Worm (Caenorhabditis elegans) whole organism, L3 larva: ENCODE data around the gene Y116A8C.468.

Source experiments
- R02D3.7 ChIP-seq: fragments of 150-350 bp; optimal IDR thresholded peaks from 2 replicates; lab custom pipeline; 2014; ENCODE audit warnings: missing biosample characterization, missing genetic modification characterization
- ZK546.5 ChIP-seq: sonication (generic microtip); optimal IDR thresholded peaks from 2 replicates; lab custom pipeline; 2017; ENCODE audit warnings: missing biosample characterization, missing genetic modification characterization
- aly-2 ChIP-seq: fragments of 150-350 bp; optimal IDR thresholded peaks from 2 replicates; lab custom pipeline; 2014; ENCODE audit warnings: missing biosample characterization, missing genetic modification characterization
- ama-1 ChIP-seq: fragments of 150-350 bp; optimal IDR thresholded peaks from 2 replicates; lab custom pipeline; 2018
- ceh-82 ChIP-seq: fragments of 150-350 bp; optimal IDR thresholded peaks from 2 replicates; lab custom pipeline; 2014; ENCODE audit warnings: missing biosample characterization, missing genetic modification characterization
- elt-2 ChIP-seq: sonication (generic microtip); optimal IDR thresholded peaks from 2 replicates; lab custom pipeline; 2016; ENCODE audit warnings: missing genetic modification reagents, mild to moderate bottlenecking, missing genetic modification characterization, missing compliant biosample characterization
- fkh-10 ChIP-seq: sonication (generic microtip); optimal IDR thresholded peaks from 2 replicates; lab custom pipeline; 2017; ENCODE audit warnings: missing biosample characterization, missing genetic modification reagents, missing genetic modification characterization
- fkh-2 ChIP-seq: fragments of 150-350 bp; optimal IDR thresholded peaks from 2 replicates; lab custom pipeline; 2014; ENCODE audit warnings: missing biosample characterization, missing genetic modification reagents, missing genetic modification characterization
- nfya-1 ChIP-seq: sonication (generic microtip); optimal IDR thresholded peaks from 2 replicates; lab custom pipeline; 2017; ENCODE audit warnings: missing genetic modification characterization, mild to moderate bottlenecking, missing compliant biosample characterization, antibody characterized with exemption, moderate library complexity; ENCODE audit not compliant: insufficient read depth
- nhr-25 ChIP-seq: sonication (generic microtip); optimal IDR thresholded peaks from 2 replicates; lab custom pipeline; 2017; ENCODE audit warnings: missing biosample characterization, missing genetic modification characterization
- nhr-43 ChIP-seq: sonication (generic microtip); optimal IDR thresholded peaks from 2 replicates; lab custom pipeline; 2016; ENCODE audit warnings: mild to moderate bottlenecking, missing genetic modification characterization, missing compliant biosample characterization; ENCODE audit not compliant: poor library complexity, severe bottlenecking
- nhr-76 ChIP-seq: fragments of 150-350 bp; sonication (generic microtip); optimal IDR thresholded peaks from 5 replicates; lab custom pipeline; 2014; ENCODE audit warnings: missing biosample characterization, missing genetic modification characterization
- nhr-77 ChIP-seq: fragments of 150-350 bp; optimal IDR thresholded peaks from 2 replicates; lab custom pipeline; 2014; ENCODE audit warnings: missing biosample characterization, missing genetic modification characterization
- zag-1 ChIP-seq: fragments of 150-350 bp; optimal IDR thresholded peaks from 2 replicates; lab custom pipeline; 2014; ENCODE audit warnings: missing biosample characterization, missing genetic modification characterization

DNA sequence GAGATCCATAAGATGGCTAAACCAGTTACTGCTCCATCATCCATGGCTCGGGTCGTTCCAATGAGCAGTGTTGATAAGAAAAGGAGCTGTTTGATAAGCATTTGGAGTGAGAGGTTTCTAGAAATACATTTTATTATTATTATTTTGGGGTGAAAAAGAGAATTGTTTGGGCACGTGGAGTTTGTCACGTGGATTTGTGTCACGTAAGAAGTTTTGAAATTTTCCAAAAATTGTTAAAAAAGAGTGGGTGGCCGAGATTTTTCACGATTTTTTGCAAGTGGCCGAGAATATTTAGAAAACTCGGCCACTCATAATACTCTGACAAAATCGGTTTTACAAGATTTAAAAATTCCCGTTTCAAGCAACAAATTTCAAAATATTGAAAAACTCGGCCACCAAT is 49.3 kb upstream of the Y116A8C.468 start, which contains the start of gene T06A10.106:
- TF ChIP-seq aly-2 (no peak), elt-2 (tag; lab: Kevin White, UChicago) (no peak), nhr-25 (tag; lab: Kevin White, UChicago) (no peak), ama-1 (lab: Kevin White, UChicago) (no peak), ZK546.5 (no peak), nhr-77 (no peak), ceh-82 (tag; lab: Kevin White, UChicago) (no peak), fkh-2 (tag; lab: Kevin White, UChicago) (no peak), zag-1 (tag; lab: Kevin White, UChicago) (no peak), fkh-10 (GFP tag; lab: Kevin White, UChicago) (no peak), nhr-43 (tag; lab: Kevin White, UChicago) (no peak), R02D3.7 (tag; lab: Kevin White, UChicago) (no peak), nhr-76 (tag; lab: Kevin White, UChicago) (no peak), nfya-1 (tag; lab: Kevin White, UChicago) (no peak)
